Worm (Caenorhabditis elegans) whole organism, young adult: Measurements from ENCODE around the gene mpdu-1.

ENCODE experiments used
- B0019.2 ChIP-seq: fragments of 200-800 bp; sonication (Bioruptor generic); conservative IDR thresholded peaks from 2 replicates; pipeline ENCODE4 v1.3.6; 2022; ENCODE audit warnings: missing genetic modification reagents, missing genetic modification characterization, missing compliant biosample characterization
- B0035.1 ChIP-seq: sonication (generic microtip); optimal IDR thresholded peaks from 2 replicates; lab custom pipeline; 2016; ENCODE audit warnings: missing genetic modification characterization, mild to moderate bottlenecking, missing compliant biosample characterization, missing genotype, missing genetic modification reagents
- F33H1.4 ChIP-seq: fragments of 200-800 bp; sonication (Bioruptor generic); IDR thresholded peaks from 2 replicates; pipeline ENCODE4 v1.3.6; 2022; ENCODE audit warnings: missing genetic modification reagents, missing genetic modification characterization, missing compliant biosample characterization
- F57A8.1 ChIP-seq: fragments of 200-800 bp; sonication (Bioruptor generic); optimal IDR thresholded peaks from 2 replicates; lab custom pipeline; 2018; ENCODE audit warnings: mild to moderate bottlenecking, missing genetic modification characterization, moderate library complexity, missing compliant biosample characterization
- Y79H2A.3 ChIP-seq: fragments of 200-800 bp; sonication (Bioruptor generic); conservative IDR thresholded peaks from 2 replicates; pipeline ENCODE4 v1.3.6; 2022; ENCODE audit warnings: missing genetic modification reagents, missing genetic modification characterization, missing compliant biosample characterization
- Y95B8A.8 ChIP-seq: fragments of 200-800 bp; sonication (Bioruptor generic); IDR thresholded peaks from 2 replicates; pipeline ENCODE4 v1.3.6; 2022; ENCODE audit warnings: missing genetic modification reagents, missing genetic modification characterization, missing compliant biosample characterization
- athp-1 ChIP-seq: sonication (generic microtip); optimal IDR thresholded peaks from 2 replicates; lab custom pipeline; 2017; ENCODE audit warnings: mild to moderate bottlenecking, missing genetic modification characterization, missing compliant biosample characterization
- attf-6 ChIP-seq: fragments of 200-800 bp; sonication (Bioruptor generic); IDR thresholded peaks from 2 replicates; pipeline ENCODE4 v1.3.6; 2022; ENCODE audit warnings: missing genetic modification reagents, missing genetic modification characterization, missing compliant biosample characterization
- ceh-40 ChIP-seq: fragments of 200-800 bp; sonication (Bioruptor generic); IDR thresholded peaks from 2 replicates; pipeline ENCODE4 v1.3.6; 2022; ENCODE audit warnings: missing genetic modification characterization, missing compliant biosample characterization
- him-1 ChIP-seq: sonication (generic microtip); optimal IDR thresholded peaks from 2 replicates; lab custom pipeline; 2016; ENCODE audit warnings: missing genotype, missing genetic modification reagents, missing genetic modification characterization, missing compliant biosample characterization
- hmg-20 ChIP-seq: fragments of 200-800 bp; sonication (Bioruptor generic); IDR thresholded peaks from 2 replicates; pipeline ENCODE4 v1.3.6; 2022; ENCODE audit warnings: missing genetic modification reagents, missing genetic modification characterization, missing compliant biosample characterization
- hsf-1 ChIP-seq: fragments of 200-800 bp; sonication (Bioruptor generic); IDR thresholded peaks from 2 replicates; pipeline ENCODE4 v1.3.6; 2022; ENCODE audit warnings: missing genetic modification reagents, missing genetic modification characterization, missing compliant biosample characterization
- lin-26 ChIP-seq: fragments of 200-800 bp; sonication (Bioruptor generic); IDR thresholded peaks from 2 replicates; pipeline ENCODE4 v1.3.6; 2022; ENCODE audit warnings: missing genetic modification reagents, missing genetic modification characterization, missing compliant biosample characterization
- mcd-1 ChIP-seq: fragments of 200-800 bp; sonication (Bioruptor generic); IDR thresholded peaks from 2 replicates; pipeline ENCODE4 v1.3.6; 2022; ENCODE audit warnings: missing genetic modification reagents, missing genetic modification characterization, missing compliant biosample characterization
- rcor-1 ChIP-seq: fragments of 200-800 bp; sonication (Bioruptor generic); IDR thresholded peaks from 2 replicates; pipeline ENCODE4 v1.3.6; 2022; ENCODE audit warnings: missing genetic modification reagents, missing genetic modification characterization, missing compliant biosample characterization

mpdu-1 gene

ce11 chrV:8314782-8315181 is 44.2 kb downstream of the mpdu-1 start (continued):
- TF ChIP-seq hmg-20 (GFP tag; lab: Robert Waterston, UW) (peak; percentile 56; the same call in 1 of the 2 replicates), F33H1.4 (GFP tag; lab: Robert Waterston, UW) (peak; percentile 19; the same call in 1 of the 2 replicates), lin-26 (peak; percentile 58; the same call in 1 of the 2 replicates)

- TF ChIP-seq rcor-1 (no peak), F57A8.1 (no peak), mcd-1 (no peak), B0035.1 (tag; lab: Kevin White, UChicago) (no peak), hsf-1 (GFP tag; lab: Robert Waterston, UW) (no peak), athp-1 (no peak), B0019.2 (GFP tag; lab: Robert Waterston, UW) (no peak), Y79H2A.3 (GFP tag; lab: Robert Waterston, UW) (no peak), Y95B8A.8 (no peak), him-1 (tag; lab: Kevin White, UChicago) (no peak), attf-6 (GFP tag; lab: Robert Waterston, UW) (no peak), ceh-40 (GFP tag; lab: Robert Waterston, UW) (no peak)
- TF ChIP-seq, all 124 proteins: peak for 0
Measured at ce11 chrV:8311210-8311609, 47.8 kb downstream of the mpdu-1 start, which contains the start of gene W02D7.12. TSS of gene W02D7.12 (plus strand) at chrV:8311510.
